Fruit fly (Drosophila melanogaster) whole organism, embryonic: ENCODE data around the gene CG31680.
A peak's percentile ranks its signal among the peaks of the same experiment; 100 is the strongest.

Source experiments
- Asciz ChIP-seq: fragments of 200-800 bp; sonication (Bioruptor generic); optimal IDR thresholded peaks from 2 replicates; lab custom pipeline; 2017; ENCODE audit warnings: missing biosample characterization, mild to moderate bottlenecking, missing genetic modification characterization, missing genetic modification reagents
- Atf3 ChIP-seq: fragments of 200-800 bp; sonication (Bioruptor generic); optimal IDR thresholded peaks from 3 replicates; lab custom pipeline; 2016; ENCODE audit warnings: missing biosample characterization, missing genetic modification characterization
- Bgb ChIP-seq: fragments of 200-800 bp; sonication (Bioruptor generic); IDR thresholded peaks from 2 replicates; pipeline ENCODE4 v1.3.6; 2022; ENCODE audit warnings: missing biosample characterization, missing genetic modification characterization; ENCODE audit not compliant: partially characterized antibody
- Blimp-1 ChIP-seq: fragments of 200-800 bp; sonication (Bioruptor generic); optimal IDR thresholded peaks from 3 replicates; lab custom pipeline; 2018; ENCODE audit warnings: missing biosample characterization, missing genetic modification characterization, mild to moderate bottlenecking, moderate library complexity, missing genetic modification reagents
- C15 ChIP-seq: fragments of 200-800 bp; sonication (Bioruptor generic); IDR thresholded peaks from 3 replicates; pipeline ENCODE4 v1.3.6; 2022; ENCODE audit warnings: missing biosample characterization, missing genetic modification characterization
- CG10321 ChIP-seq: fragments of 200-800 bp; sonication (Bioruptor generic); IDR thresholded peaks from 2 replicates; pipeline ENCODE4 v1.3.6; 2022; ENCODE audit warnings: missing biosample characterization, missing genetic modification characterization
- CG10366 ChIP-seq: fragments of 200-800 bp; sonication (Bioruptor generic); IDR thresholded peaks from 2 replicates; pipeline ENCODE4 v1.3.6; 2022; ENCODE audit warnings: missing biosample characterization, missing genetic modification characterization
- CG10543 ChIP-seq: fragments of 200-800 bp; sonication (Bioruptor generic); optimal IDR thresholded peaks from 3 replicates; lab custom pipeline; 2017; ENCODE audit warnings: missing biosample characterization, mild to moderate bottlenecking, missing genetic modification characterization, moderate library complexity
- CG11456 ChIP-seq: fragments of 200-800 bp; sonication (Bioruptor generic); IDR thresholded peaks from 3 replicates; pipeline ENCODE4 v1.3.6; 2022; ENCODE audit warnings: missing biosample characterization, missing genetic modification characterization
- CG11696 ChIP-seq: fragments of 200-800 bp; sonication (Bioruptor generic); IDR thresholded peaks from 2 replicates; pipeline ENCODE4 v1.3.6; 2022; ENCODE audit warnings: missing biosample characterization, missing genetic modification characterization
- CG11723 ChIP-seq: fragments of 200-800 bp; sonication (Bioruptor generic); optimal IDR thresholded peaks from 2 replicates; lab custom pipeline; 2017; ENCODE audit warnings: missing biosample characterization, mild to moderate bottlenecking, missing genetic modification characterization
- CG12659 ChIP-seq: fragments of 200-800 bp; sonication (Bioruptor generic); optimal IDR thresholded peaks from 3 replicates; lab custom pipeline; 2017; ENCODE audit warnings: mild to moderate bottlenecking, missing biosample characterization, missing genetic modification reagents, missing genetic modification characterization
- CG13775 ChIP-seq: fragments of 200-800 bp; sonication (Bioruptor generic); optimal IDR thresholded peaks from 3 replicates; lab custom pipeline; 2017; ENCODE audit warnings: missing biosample characterization, mild to moderate bottlenecking, missing genetic modification characterization
- CG14860 ChIP-seq: fragments of 200-800 bp; sonication (Bioruptor generic); IDR thresholded peaks from 3 replicates; pipeline ENCODE4 v1.3.6; 2022; ENCODE audit warnings: missing biosample characterization, missing genetic modification characterization; ENCODE audit not compliant: partially characterized antibody
- CG16779 ChIP-seq: fragments of 200-800 bp; sonication (Bioruptor generic); IDR thresholded peaks from 2 replicates; pipeline ENCODE4 v1.3.6; 2022; ENCODE audit warnings: missing biosample characterization, missing genetic modification characterization
- CG18011 ChIP-seq: fragments of 200-800 bp; sonication (Bioruptor generic); optimal IDR thresholded peaks from 2 replicates; lab custom pipeline; 2017; ENCODE audit warnings: missing biosample characterization, missing genetic modification characterization, mild to moderate bottlenecking, moderate library complexity, missing genotype
- CG18619 ChIP-seq: fragments of 200-800 bp; sonication (Bioruptor generic); optimal IDR thresholded peaks from 3 replicates; lab custom pipeline; 2017; ENCODE audit warnings: missing biosample characterization, mild to moderate bottlenecking, missing genetic modification characterization
- CG18764 ChIP-seq: fragments of 200-800 bp; sonication (Bioruptor generic); optimal IDR thresholded peaks from 3 replicates; lab custom pipeline; 2016; ENCODE audit warnings: missing biosample characterization, missing genetic modification characterization
- CG2202 ChIP-seq: fragments of 200-800 bp; sonication (Bioruptor generic); optimal IDR thresholded peaks from 2 replicates; lab custom pipeline; 2018; ENCODE audit warnings: missing biosample characterization, mild to moderate bottlenecking, missing genetic modification characterization
- CG34224 ChIP-seq: fragments of 200-800 bp; sonication (Bioruptor generic); IDR thresholded peaks from 3 replicates; pipeline ENCODE4 v1.3.6; 2022; ENCODE audit warnings: missing biosample characterization, missing genetic modification characterization; ENCODE audit not compliant: partially characterized antibody
- CG42726 ChIP-seq: fragments of 200-800 bp; sonication (Bioruptor generic); IDR thresholded peaks from 2 replicates; pipeline ENCODE4 v1.3.6; 2022; ENCODE audit warnings: missing biosample characterization, missing genetic modification characterization; ENCODE audit not compliant: partially characterized antibody
- CG5180 ChIP-seq: fragments of 200-800 bp; sonication (Bioruptor generic); optimal IDR thresholded peaks from 3 replicates; lab custom pipeline; 2017; ENCODE audit warnings: missing biosample characterization, missing genetic modification characterization, mild to moderate bottlenecking, moderate library complexity, missing genetic modification reagents
- CG6765 ChIP-seq: fragments of 200-800 bp; sonication (Bioruptor generic); optimal IDR thresholded peaks from 3 replicates; lab custom pipeline; 2017; ENCODE audit warnings: missing biosample characterization, mild to moderate bottlenecking, missing genetic modification characterization
- CG7357 ChIP-seq: fragments of 200-800 bp; sonication (Bioruptor generic); IDR thresholded peaks from 3 replicates; pipeline ENCODE4 v1.3.6; 2022; ENCODE audit warnings: missing biosample characterization, missing genetic modification characterization
- CG7556 ChIP-seq: fragments of 200-800 bp; sonication (Bioruptor generic); optimal IDR thresholded peaks from 2 replicates; lab custom pipeline; 2017; ENCODE audit warnings: missing biosample characterization, mild to moderate bottlenecking, missing genetic modification characterization
- CG9215 ChIP-seq: fragments of 200-800 bp; sonication (Bioruptor generic); IDR thresholded peaks from 2 replicates; pipeline ENCODE4 v1.3.6; 2022; ENCODE audit warnings: missing biosample characterization, missing genetic modification characterization
- D ChIP-seq, 2 experiments: fragments of 200-800 bp in 1 of 2; fragments of >200 bp in 1 of 2; sonication (Bioruptor generic) in 1 of 2; optimal IDR thresholded peaks; 2 replicates in 1 of 2; 3 replicates in 1 of 2; lab custom pipeline; 2017; ENCODE audit warnings: mild to moderate bottlenecking in 1 of 2, missing biosample characterization in 1 of 2, missing genetic modification characterization in 1 of 2, missing genetic modification reagents in 1 of 2
- Ets65A ChIP-seq: fragments of 200-800 bp; sonication (Bioruptor generic); peaks from one replicate; lab custom pipeline; 2016; ENCODE audit warnings: missing biosample characterization, missing genetic modification characterization
- Med ChIP-seq: fragments of 200-800 bp; sonication (Bioruptor generic); peaks from one replicate; lab custom pipeline; 2016; ENCODE audit warnings: missing biosample characterization, missing genetic modification characterization, mild to moderate bottlenecking, inconsistent platforms, moderate library complexity
- NK7.1 ChIP-seq: fragments of 200-800 bp; sonication (Bioruptor generic); optimal IDR thresholded peaks from 3 replicates; lab custom pipeline; 2016; ENCODE audit warnings: missing biosample characterization, missing genetic modification characterization
- Pdp1 ChIP-seq, 2 experiments: fragments of 200-800 bp; sonication (Bioruptor generic); optimal IDR thresholded peaks; 3 replicates each; lab custom pipeline; 2016; ENCODE audit warnings: missing biosample characterization in 2 of 2, missing genetic modification characterization in 2 of 2, mild to moderate bottlenecking in 1 of 2, moderate library complexity in 1 of 2
- Scr ChIP-seq: fragments of 200-800 bp; sonication (Bioruptor generic); IDR thresholded peaks from 2 replicates; pipeline ENCODE4 v1.3.6; 2022; ENCODE audit warnings: missing biosample characterization, missing genetic modification characterization; ENCODE audit not compliant: partially characterized antibody
- Side ChIP-seq: fragments of 200-800 bp; sonication (Bioruptor generic); optimal IDR thresholded peaks from 2 replicates; lab custom pipeline; 2016; ENCODE audit warnings: missing biosample characterization, missing genetic modification characterization
- Sox100B ChIP-seq: fragments of 200-800 bp; sonication (Bioruptor generic); optimal IDR thresholded peaks from 3 replicates; lab custom pipeline; 2018; ENCODE audit warnings: missing biosample characterization, mild to moderate bottlenecking, missing genetic modification characterization
- Taf1 ChIP-seq: fragments of 200-800 bp; sonication (Bioruptor generic); IDR thresholded peaks from 2 replicates; pipeline ENCODE4 v1.3.6; 2022; ENCODE audit warnings: missing biosample characterization, missing genetic modification characterization
- bowl ChIP-seq: fragments of 200-800 bp; sonication (Bioruptor generic); IDR thresholded peaks from 2 replicates; pipeline ENCODE4 v1.3.6; 2022; ENCODE audit warnings: missing biosample characterization, missing genetic modification characterization
- croc ChIP-seq: fragments of 200-800 bp; sonication (Bioruptor generic); conservative IDR thresholded peaks from 3 replicates; pipeline ENCODE4 v1.3.6; 2022; ENCODE audit warnings: missing biosample characterization, missing genetic modification characterization
- disco-r ChIP-seq: fragments of 200-800 bp; sonication (Bioruptor generic); optimal IDR thresholded peaks from 2 replicates; lab custom pipeline; 2016; ENCODE audit warnings: missing biosample characterization, missing genetic modification characterization
- dm ChIP-seq: fragments of 200-800 bp; sonication (Bioruptor generic); optimal IDR thresholded peaks from 3 replicates; lab custom pipeline; 2016; ENCODE audit warnings: missing biosample characterization, missing genetic modification characterization
- exex ChIP-seq: fragments of 200-800 bp; sonication (Bioruptor generic); optimal IDR thresholded peaks from 4 replicates; lab custom pipeline; 2018; ENCODE audit warnings: missing biosample characterization, mild to moderate bottlenecking, missing genetic modification characterization, moderate library complexity
- lbe ChIP-seq: fragments of 200-800 bp; sonication (Bioruptor generic); optimal IDR thresholded peaks from 2 replicates; lab custom pipeline; 2016; ENCODE audit warnings: missing biosample characterization, mild to moderate bottlenecking, missing genetic modification characterization
- mirr ChIP-seq: fragments of 200-800 bp; sonication (Bioruptor generic); optimal IDR thresholded peaks from 3 replicates; lab custom pipeline; 2018; ENCODE audit warnings: missing biosample characterization, mild to moderate bottlenecking, missing genetic modification characterization
- peb ChIP-seq: fragments of 200-800 bp; sonication (Bioruptor generic); IDR thresholded peaks from 2 replicates; pipeline ENCODE4 v1.3.6; 2022; ENCODE audit warnings: missing biosample characterization, missing genetic modification characterization
- ro ChIP-seq: fragments of 200-800 bp; sonication (Bioruptor generic); IDR thresholded peaks from 2 replicates; pipeline ENCODE4 v1.3.6; 2022; ENCODE audit warnings: missing biosample characterization, missing genetic modification characterization
- row ChIP-seq: fragments of 200-800 bp; sonication (Bioruptor generic); IDR thresholded peaks from 3 replicates; pipeline ENCODE4 v1.3.6; 2022; ENCODE audit warnings: missing biosample characterization, missing genetic modification characterization
- sens ChIP-seq: fragments of 200-800 bp; sonication (Bioruptor generic); peaks from one replicate; lab custom pipeline; 2016; ENCODE audit warnings: missing biosample characterization, missing genetic modification characterization
- tio ChIP-seq: fragments of 200-800 bp; sonication (Bioruptor generic); optimal IDR thresholded peaks from 2 replicates; lab custom pipeline; 2017; ENCODE audit warnings: missing biosample characterization, missing genetic modification characterization, inconsistent platforms
- yki ChIP-seq: fragments of >200 bp; optimal IDR thresholded peaks from 3 replicates; lab custom pipeline; 2018

Gene CG31680

dm6 chr2L:20673737-20674461 is 34.0 kb downstream of the CG31680 start (continued):
- TF ChIP-seq peb (GFP tag; lab: Robert Waterston, UW) (no peak), CG5180 (GFP tag; lab: Kevin White, UChicago) (peak; percentile 5), CG18764 (GFP tag; lab: Kevin White, UChicago) (no peak), CG11696 (peak; percentile 38; the same call in 1 of the 2 replicates), CG34224 (GFP tag; lab: Robert Waterston, UW) (0 out of 3 replicates have a peak, but pooled peaks have one; percentile 12), exex (no peak), CG9215 (GFP tag; lab: Robert Waterston, UW) (no peak), Sox100B (GFP tag; lab: Kevin White, UChicago) (no peak), tio (GFP tag; lab: Kevin White, UChicago) (no peak), CG10366 (GFP tag; lab: Robert Waterston, UW) (no peak), Med (GFP tag; lab: Kevin White, UChicago) (peak; percentile 21), mirr (GFP tag; lab: Kevin White, UChicago) (peak; percentile 36), CG12659 (GFP tag; lab: Kevin White, UChicago) (no peak), CG14860 (GFP tag; lab: Robert Waterston, UW) (no peak), CG10543 (GFP tag; lab: Kevin White, UChicago) (no peak), croc (no peak), C15 (no peak), CG7556 (no peak), ro (GFP tag; lab: Robert Waterston, UW) (no peak), yki (lab: Kevin White, UChicago) (no peak), CG18619 (GFP tag; lab: Kevin White, UChicago) (no peak), CG11723 (GFP tag; lab: Kevin White, UChicago) (no peak), CG6765 (GFP tag; lab: Kevin White, UChicago) (no peak), lbe (GFP tag; lab: Kevin White, UChicago) (no peak), CG2202 (tag; lab: Kevin White, UChicago) (no peak), Ets65A (GFP tag; lab: Kevin White, UChicago) (no peak), CG42726 (GFP tag; lab: Robert Waterston, UW) (no peak), Taf1 (no peak), Side (GFP tag; lab: Kevin White, UChicago) (no peak)

dm6 chr2L:20674718-20675117 is 34.8 kb downstream of the CG31680 start:
- TF ChIP-seq CG18011 (GFP tag; lab: Kevin White, UChicago) = no peak
- TF ChIP-seq sens (GFP tag; lab: Kevin White, UChicago) = peak; percentile 54
- peak in 1 of 2 experiments; percentile 24 for TF ChIP-seq Pdp1 (GFP tag; optimal IDR thresholded peaks at IDR 0.05; lab: Kevin White, UChicago)
- 0 out of 2 replicates have a peak, but pooled peaks have one; percentile 6 for TF ChIP-seq CG10321 (GFP tag; lab: Robert Waterston, UW)
- TF ChIP-seq CG16779 (GFP tag; lab: Robert Waterston, UW) = no peak
- peak; percentile 4 for TF ChIP-seq Sox100B (GFP tag; lab: Kevin White, UChicago)
- no peak for TF ChIP-seq Blimp-1 (GFP tag; lab: Kevin White, UChicago)
- TF ChIP-seq Asciz = no peak
- TF ChIP-seq row (GFP tag; lab: Robert Waterston, UW) = 0 out of 3 replicates have a peak, but pooled peaks have one; percentile 6

- TF ChIP-seq Bgb (GFP tag; lab: Robert Waterston, UW) (peak; percentile 94), CG13775 (GFP tag; lab: Kevin White, UChicago) (peak; percentile 6), sens (GFP tag; lab: Kevin White, UChicago) (peak; percentile 30), dm (GFP tag; lab: Kevin White, UChicago) (no peak), disco-r (GFP tag; lab: Kevin White, UChicago) (no peak), CG11456 (GFP tag; lab: Robert Waterston, UW) (no peak; the same call in 2 of the 3 replicates), NK7.1 (no peak), D (optimal IDR thresholded peaks at IDR 0.05; lab: Kevin White, UChicago) (no peak), D (GFP tag; optimal IDR thresholded peaks at IDR 0.05; lab: Kevin White, UChicago) (no peak), Scr (GFP tag; lab: Robert Waterston, UW) (peak; percentile 93), bowl (GFP tag; lab: Robert Waterston, UW) (no peak), Atf3 (GFP tag; lab: Kevin White, UChicago) (no peak), CG7357 (GFP tag; lab: Robert Waterston, UW) (no peak)
These were observed 36.0 kb downstream of the CG31680 start, which contains the start of the genes CG31678 and IKKepsilon for dm6 chr2L:20675875-20676274. Gene CG31678 (minus strand): TSS chr2L:20675941. Gene IKKepsilon (plus strand): TSS chr2L:20676045.
